Fruit fly (Drosophila melanogaster) whole organism, prepupa: ENCODE results near the gene CG12118.

ENCODE experiments used
- CG10631 ChIP-seq: fragments of 200-800 bp; sonication (Bioruptor generic); optimal IDR thresholded peaks from 2 replicates; lab custom pipeline; 2016; ENCODE audit warnings: missing biosample characterization, missing genetic modification characterization
- CG11762 ChIP-seq: fragments of 200-800 bp; sonication (Bioruptor generic); optimal IDR thresholded peaks from 3 replicates; lab custom pipeline; 2016; ENCODE audit warnings: missing biosample characterization, missing genetic modification characterization; ENCODE audit not compliant: insufficient read depth
- CG16779 ChIP-seq: fragments of 200-800 bp; sonication (Bioruptor generic); optimal IDR thresholded peaks from 3 replicates; lab custom pipeline; 2017; ENCODE audit warnings: missing biosample characterization, mild to moderate bottlenecking, missing genetic modification characterization
- CG34406 ChIP-seq: fragments of 200-800 bp; sonication (Bioruptor generic); optimal IDR thresholded peaks from 3 replicates; lab custom pipeline; 2016; ENCODE audit warnings: missing biosample characterization, missing genetic modification characterization
- Eip75B ChIP-seq: fragments of 200-800 bp; sonication (Bioruptor generic); optimal IDR thresholded peaks from 3 replicates; lab custom pipeline; 2016; ENCODE audit warnings: missing biosample characterization, missing genetic modification characterization
- Hr39 ChIP-seq: fragments of 200-800 bp; sonication (Bioruptor generic); optimal IDR thresholded peaks from 2 replicates; lab custom pipeline; 2016; ENCODE audit warnings: missing biosample characterization, missing genetic modification characterization
- Lpt ChIP-seq: fragments of 200-800 bp; sonication (Bioruptor generic); optimal IDR thresholded peaks from 3 replicates; lab custom pipeline; 2016; ENCODE audit warnings: missing biosample characterization, missing genetic modification characterization
- Sox102F ChIP-seq: fragments of 200-800 bp; sonication (Bioruptor generic); optimal IDR thresholded peaks from 2 replicates; lab custom pipeline; 2016; ENCODE audit warnings: missing biosample characterization, mild to moderate bottlenecking, missing genetic modification characterization
- dac ChIP-seq: fragments of 200-800 bp; sonication (Bioruptor generic); optimal IDR thresholded peaks from 2 replicates; lab custom pipeline; 2017; ENCODE audit warnings: missing biosample characterization, mild to moderate bottlenecking, missing genetic modification characterization
- pdm3 ChIP-seq: fragments of 200-800 bp; sonication (Bioruptor generic); optimal IDR thresholded peaks from 3 replicates; lab custom pipeline; 2016; ENCODE audit warnings: missing biosample characterization, missing genetic modification characterization
- salr ChIP-seq, 2 experiments: fragments of 200-800 bp; sonication (Bioruptor generic); optimal IDR thresholded peaks; 3 replicates each; lab custom pipeline; 2016 to 2018; ENCODE audit warnings: missing biosample characterization in 2 of 2, missing genetic modification characterization in 2 of 2, mild to moderate bottlenecking in 1 of 2

dm6 chrX:9215485-9215884, 19.3 kb upstream of the CG12118 start, which contains the start of gene CG15368:
- no peak for TF ChIP-seq salr (GFP tag; optimal IDR thresholded peaks at IDR 0.05; lab: Kevin White, UChicago)
- no peak for TF ChIP-seq CG11762 (GFP tag; lab: Kevin White, UChicago)
- TF ChIP-seq CG10631 (GFP tag; lab: Kevin White, UChicago) = no peak
- no peak for TF ChIP-seq CG16779
- no peak for TF ChIP-seq CG34406 (GFP tag; lab: Kevin White, UChicago)
- TF ChIP-seq Lpt (GFP tag; lab: Kevin White, UChicago) = no peak
- no peak for TF ChIP-seq pdm3 (GFP tag; lab: Kevin White, UChicago)
- TF ChIP-seq dac (GFP tag; lab: Kevin White, UChicago) = no peak
- TF ChIP-seq Eip75B (GFP tag; lab: Kevin White, UChicago) = no peak
- no peak for TF ChIP-seq Hr39 (GFP tag; lab: Kevin White, UChicago)
- TF ChIP-seq Sox102F (GFP tag; lab: Kevin White, UChicago) = no peak
